2 worm cellular contexts compared by ENCODE assay signal in the genomic region with DNA sequence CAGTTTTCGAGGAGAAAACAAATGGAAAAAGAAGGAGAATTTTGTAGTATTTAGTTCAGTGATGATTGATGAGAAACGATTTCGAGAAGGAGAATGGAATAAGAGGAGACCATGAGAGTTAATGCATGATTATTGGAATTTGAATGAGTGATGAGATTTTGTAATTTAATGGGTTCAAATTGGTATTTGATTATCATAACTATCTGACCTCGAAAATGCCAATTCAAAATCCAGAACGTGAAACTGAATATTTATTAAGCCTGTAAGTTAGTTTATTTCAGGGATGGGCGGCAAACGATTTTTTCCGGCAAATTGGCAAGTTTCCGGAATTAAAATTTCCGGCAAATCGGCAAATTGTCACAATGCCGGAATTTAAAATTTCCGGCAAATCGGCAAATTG.
TF ChIP-seq lines count a peak whose summit lies in the region.

No protein-coding gene starts in this region.

TF ChIP-seq in whole organism, L1 larva, 84 proteins besides CTCF, POLR2A, EP300 and RAD21:
- TF ChIP-seq lin-13 (GFP tag; optimal IDR thresholded peaks at IDR 0.05; lab: Kevin White, UChicago) = no peak
- peak; percentile 19 for TF ChIP-seq blmp-1 (tag; optimal IDR thresholded peaks at IDR 0.05; lab: Kevin White, UChicago)
TF ChIP-seq in whole organism, L1 larva: peak in this region for 1.

TF ChIP-seq in whole organism, midembryonic, 9 proteins besides CTCF, POLR2A, EP300 and RAD21:
- no peak for TF ChIP-seq ref-1 (GFP tag; conservative IDR thresholded peaks at IDR 0.05; lab: Robert Waterston, UW)
- TF ChIP-seq flt-1 (GFP tag; IDR thresholded peaks at IDR 0.05; lab: Robert Waterston, UW) = 0 out of 2 replicates have a peak, but pooled peaks have one; percentile 26
